Worm (Caenorhabditis elegans) whole organism, young adult: Measurements from ENCODE around the gene set-3.

Experiments
- K11D2.4 ChIP-seq: fragments of 200-800 bp; sonication (Bioruptor generic); IDR thresholded peaks from 2 replicates; pipeline ENCODE4 v1.3.6; 2022; ENCODE audit warnings: missing genetic modification reagents, missing genetic modification characterization, missing compliant biosample characterization
- attf-5 ChIP-seq: fragments of 200-800 bp; sonication (Bioruptor generic); optimal IDR thresholded peaks from 2 replicates; lab custom pipeline; 2018; ENCODE audit warnings: mild to moderate bottlenecking, missing genetic modification characterization, missing compliant biosample characterization
- attf-6 ChIP-seq: fragments of 200-800 bp; sonication (Bioruptor generic); IDR thresholded peaks from 2 replicates; pipeline ENCODE4 v1.3.6; 2022; ENCODE audit warnings: missing genetic modification reagents, missing genetic modification characterization, missing compliant biosample characterization
- bed-2 ChIP-seq: fragments of 200-800 bp; sonication (Bioruptor generic); IDR thresholded peaks from 2 replicates; pipeline ENCODE4 v1.3.6; 2022; ENCODE audit warnings: missing genetic modification reagents, missing genetic modification characterization, missing compliant biosample characterization
- lin-40 ChIP-seq: sonication (generic microtip); optimal IDR thresholded peaks from 2 replicates; lab custom pipeline; 2016; ENCODE audit warnings: missing genetic modification characterization, mild to moderate bottlenecking, missing compliant biosample characterization, missing genotype, missing genetic modification reagents
- unc-130 ChIP-seq: sonication (generic microtip); optimal IDR thresholded peaks from 2 replicates; lab custom pipeline; 2016; ENCODE audit warnings: missing genetic modification reagents, missing genetic modification characterization, missing compliant biosample characterization
- unc-62 ChIP-seq: fragments of 150-350 bp; optimal IDR thresholded peaks from 2 replicates; lab custom pipeline; 2014; ENCODE audit warnings: missing biosample characterization, missing genetic modification reagents, missing genetic modification characterization
- zfh-2 ChIP-seq: fragments of 200-800 bp; sonication (Bioruptor generic); conservative IDR thresholded peaks from 2 replicates; pipeline ENCODE4 v1.3.6; 2022; ENCODE audit warnings: missing genetic modification reagents, missing genetic modification characterization, missing compliant biosample characterization

- TF ChIP-seq zfh-2 = no peak
- no peak for TF ChIP-seq attf-5
- TF ChIP-seq K11D2.4 (GFP tag; lab: Robert Waterston, UW) = no peak
- TF ChIP-seq bed-2 = no peak
- TF ChIP-seq unc-130 (GFP tag; lab: Kevin White, UChicago) = no peak
- TF ChIP-seq unc-62 (GFP tag; lab: Kevin White, UChicago) = no peak
- no peak for TF ChIP-seq lin-40 (tag; lab: Kevin White, UChicago)
- TF ChIP-seq attf-6 = no peak
These were observed 5.2 kb upstream of the set-3 start, which contains the start of gene tlk-1 for ce11 chrIII:9699576-9699975.
